Worm (Caenorhabditis elegans) whole organism, mixed stage, embryonic: ENCODE data around the gene lin-49.

Source experiments
- ceh-43 ChIP-seq: fragments of 200-800 bp; sonication (Bioruptor generic); optimal IDR thresholded peaks from 2 replicates; lab custom pipeline; 2018; ENCODE audit warnings: mild to moderate bottlenecking, missing genetic modification characterization, moderate library complexity, missing compliant biosample characterization
- elt-3 ChIP-seq: fragments of 150-350 bp; optimal IDR thresholded peaks from 2 replicates; lab custom pipeline; 2014; ENCODE audit warnings: missing biosample characterization, missing genetic modification characterization
- flh-1 ChIP-seq: fragments of 200-800 bp; sonication (Bioruptor generic); optimal IDR thresholded peaks from 2 replicates; lab custom pipeline; 2018; ENCODE audit warnings: mild to moderate bottlenecking, missing genetic modification characterization, moderate library complexity, missing compliant biosample characterization
- lsy-2 ChIP-seq: fragments of 150-350 bp; optimal IDR thresholded peaks from 2 replicates; lab custom pipeline; 2014; ENCODE audit warnings: missing biosample characterization, missing genetic modification characterization
- mls-2 ChIP-seq: sonication (generic microtip); optimal IDR thresholded peaks from 2 replicates; lab custom pipeline; 2016; ENCODE audit warnings: mild to moderate bottlenecking, missing genetic modification characterization, moderate library complexity, missing compliant biosample characterization
- nhr-12 ChIP-seq: fragments of 150-350 bp; optimal IDR thresholded peaks from 2 replicates; lab custom pipeline; 2014; ENCODE audit warnings: missing biosample characterization, missing genetic modification characterization
- snpc-4 ChIP-seq: fragments of 150-350 bp; optimal IDR thresholded peaks from 2 replicates; lab custom pipeline; 2014; ENCODE audit warnings: missing biosample characterization, missing genetic modification characterization
- unc-62 ChIP-seq: fragments of 150-350 bp; optimal IDR thresholded peaks from 2 replicates; lab custom pipeline; 2014; ENCODE audit warnings: missing biosample characterization, missing genetic modification reagents, missing genetic modification characterization
- zip-8 ChIP-seq: fragments of 150-350 bp; optimal IDR thresholded peaks from 2 replicates; lab custom pipeline; 2014; ENCODE audit warnings: missing biosample characterization, missing genetic modification characterization

DNA sequence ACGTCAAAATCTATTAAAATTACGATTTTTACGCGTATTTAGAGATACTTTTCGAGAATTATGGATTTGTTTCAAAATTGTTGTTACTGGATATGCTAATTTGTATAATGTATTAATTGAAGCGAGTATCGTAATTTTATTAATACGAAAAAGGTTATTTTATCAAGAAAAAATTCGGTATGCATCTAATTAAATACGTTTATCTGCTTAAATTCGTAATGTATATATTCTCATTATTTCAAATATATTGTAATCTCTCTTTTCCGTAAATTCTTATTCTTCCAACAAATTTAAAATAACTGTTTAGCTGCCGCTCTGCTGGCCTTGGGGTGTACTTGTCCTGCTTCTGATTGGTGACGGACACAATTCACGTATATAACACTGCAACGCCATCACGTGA lies 10.6 kb downstream of the lin-49 start, which contains the start of gene dgk-4:
- no peak for TF ChIP-seq flh-1 (GFP tag; lab: Kevin White, UChicago)
- TF ChIP-seq nhr-12: no peak
- no peak for TF ChIP-seq ceh-43 (GFP tag; lab: Kevin White, UChicago)
- TF ChIP-seq mls-2: no peak
- no peak for TF ChIP-seq lsy-2 (tag; lab: Kevin White, UChicago)
- no peak for TF ChIP-seq unc-62 (GFP tag; lab: Kevin White, UChicago)
- no peak for TF ChIP-seq snpc-4
- TF ChIP-seq elt-3 (tag; lab: Kevin White, UChicago): no peak
- no peak for TF ChIP-seq zip-8 (tag; lab: Kevin White, UChicago)
